Fruit fly (Drosophila melanogaster) whole organism, embryonic: ENCODE results near the gene CG17029.

ENCODE experiments used
- Abd-B ChIP-seq: fragments of 200-800 bp; sonication (Bioruptor generic); optimal IDR thresholded peaks from 2 replicates; lab custom pipeline; 2018; ENCODE audit warnings: missing biosample characterization, mild to moderate bottlenecking, missing genetic modification characterization, moderate library complexity
- Atf-2 ChIP-seq: fragments of 200-800 bp; sonication (Bioruptor generic); optimal IDR thresholded peaks from 2 replicates; lab custom pipeline; 2016; ENCODE audit warnings: missing biosample characterization, missing genetic modification characterization
- CG11695 ChIP-seq: fragments of 200-800 bp; sonication (Bioruptor generic); IDR thresholded peaks from 3 replicates; pipeline ENCODE4 v1.3.6; 2022; ENCODE audit warnings: missing biosample characterization, missing genetic modification characterization
- CG12769 ChIP-seq: fragments of 200-800 bp; sonication (Bioruptor generic); optimal IDR thresholded peaks from 2 replicates; lab custom pipeline; 2019; ENCODE audit warnings: missing biosample characterization, mild to moderate bottlenecking, missing genetic modification characterization, moderate library complexity
- CG13123 ChIP-seq: fragments of 200-800 bp; sonication (Bioruptor generic); optimal IDR thresholded peaks from 2 replicates; lab custom pipeline; 2016; ENCODE audit warnings: missing biosample characterization, missing genetic modification characterization
- CG13424 ChIP-seq: fragments of 200-800 bp; sonication (Bioruptor generic); optimal IDR thresholded peaks from 2 replicates; lab custom pipeline; 2019; ENCODE audit warnings: missing biosample characterization, mild to moderate bottlenecking, missing genetic modification characterization, moderate library complexity
- CG15601 ChIP-seq: fragments of 200-800 bp; sonication (Bioruptor generic); optimal IDR thresholded peaks from 3 replicates; lab custom pipeline; 2019; ENCODE audit warnings: missing biosample characterization, mild to moderate bottlenecking, missing genetic modification characterization, moderate library complexity
- CG17186 ChIP-seq: fragments of 200-800 bp; sonication (Bioruptor generic); optimal IDR thresholded peaks from 3 replicates; lab custom pipeline; 2017; ENCODE audit warnings: missing biosample characterization, missing genetic modification reagents, missing genetic modification characterization
- CG17361 ChIP-seq: fragments of 200-800 bp; sonication (Bioruptor generic); IDR thresholded peaks from 3 replicates; pipeline ENCODE4 v1.3.6; 2022; ENCODE audit warnings: missing biosample characterization, missing genetic modification characterization
- CG3065 ChIP-seq: fragments of 200-800 bp; sonication (Bioruptor generic); optimal IDR thresholded peaks from 2 replicates; lab custom pipeline; 2016; ENCODE audit warnings: missing biosample characterization, missing genetic modification characterization
- CG32532 ChIP-seq: fragments of 200-800 bp; sonication (Bioruptor generic); IDR thresholded peaks from 2 replicates; pipeline ENCODE4 v1.3.6; 2022; ENCODE audit warnings: missing biosample characterization, missing genetic modification characterization
- CG3407 ChIP-seq: fragments of 200-800 bp; sonication (Bioruptor generic); optimal IDR thresholded peaks from 2 replicates; lab custom pipeline; 2018; ENCODE audit warnings: missing biosample characterization, mild to moderate bottlenecking, missing genetic modification characterization
- CG3838 ChIP-seq: fragments of 200-800 bp; sonication (Bioruptor generic); optimal IDR thresholded peaks from 3 replicates; lab custom pipeline; 2016; ENCODE audit warnings: missing biosample characterization, missing genetic modification characterization
- CG6854 ChIP-seq: fragments of 200-800 bp; sonication (Bioruptor generic); optimal IDR thresholded peaks from 3 replicates; lab custom pipeline; 2017; ENCODE audit warnings: missing biosample characterization, mild to moderate bottlenecking, missing genetic modification characterization
- CG7357 ChIP-seq: fragments of 200-800 bp; sonication (Bioruptor generic); IDR thresholded peaks from 3 replicates; pipeline ENCODE4 v1.3.6; 2022; ENCODE audit warnings: missing biosample characterization, missing genetic modification characterization
- CG7372 ChIP-seq: fragments of 200-800 bp; sonication (Bioruptor generic); IDR thresholded peaks from 2 replicates; pipeline ENCODE4 v1.3.6; 2022; ENCODE audit warnings: missing biosample characterization, missing genetic modification characterization
- CG7745 ChIP-seq: fragments of 200-800 bp; sonication (Bioruptor generic); optimal IDR thresholded peaks from 2 replicates; lab custom pipeline; 2018; ENCODE audit warnings: missing biosample characterization, mild to moderate bottlenecking, missing genetic modification characterization, moderate library complexity
- CG7839 ChIP-seq: fragments of 200-800 bp; sonication (Bioruptor generic); optimal IDR thresholded peaks from 3 replicates; lab custom pipeline; 2018; ENCODE audit warnings: missing biosample characterization, mild to moderate bottlenecking, missing genetic modification characterization, moderate library complexity
- Dref ChIP-seq: fragments of 200-800 bp; sonication (Bioruptor generic); IDR thresholded peaks from 2 replicates; pipeline ENCODE4 v1.3.6; 2022; ENCODE audit warnings: missing biosample characterization, missing genetic modification characterization
- Drgx ChIP-seq: fragments of 200-800 bp; sonication (Bioruptor generic); IDR thresholded peaks from 2 replicates; pipeline ENCODE4 v1.3.6; 2022; ENCODE audit warnings: missing biosample characterization, missing genetic modification characterization
- E2f1 ChIP-seq: fragments of 200-800 bp; sonication (Bioruptor generic); IDR thresholded peaks from 2 replicates; pipeline ENCODE4 v1.3.6; 2022; ENCODE audit warnings: missing biosample characterization, missing genetic modification characterization
- Fer1 ChIP-seq: fragments of 200-800 bp; sonication (Bioruptor generic); optimal IDR thresholded peaks from 2 replicates; lab custom pipeline; 2017; ENCODE audit warnings: missing biosample characterization, mild to moderate bottlenecking, missing genetic modification characterization
- H2.0 ChIP-seq: fragments of 200-800 bp; sonication (Bioruptor generic); IDR thresholded peaks from 2 replicates; pipeline ENCODE4 v1.3.6; 2022; ENCODE audit warnings: missing biosample characterization, missing genetic modification characterization
- HHEX ChIP-seq: fragments of 200-800 bp; sonication (Bioruptor generic); optimal IDR thresholded peaks from 3 replicates; lab custom pipeline; 2017; ENCODE audit warnings: missing biosample characterization, mild to moderate bottlenecking, missing genetic modification characterization, missing genetic modification reagents
- HmgD ChIP-seq: fragments of 200-800 bp; sonication (Bioruptor generic); optimal IDR thresholded peaks from 3 replicates; lab custom pipeline; 2016; ENCODE audit warnings: missing biosample characterization, missing genetic modification characterization
- Lhr ChIP-seq: fragments of 200-800 bp; sonication (Bioruptor generic); optimal IDR thresholded peaks from 3 replicates; lab custom pipeline; 2017; ENCODE audit warnings: mild to moderate bottlenecking, missing biosample characterization, missing genetic modification reagents, missing genetic modification characterization
- NC2α ChIP-seq: fragments of 200-800 bp; sonication (Bioruptor generic); optimal IDR thresholded peaks from 2 replicates; lab custom pipeline; 2016; ENCODE audit warnings: missing biosample characterization, missing genetic modification characterization
- ac ChIP-seq: fragments of 200-800 bp; sonication (Bioruptor generic); optimal IDR thresholded peaks from 3 replicates; lab custom pipeline; 2017; ENCODE audit warnings: missing biosample characterization, mild to moderate bottlenecking, missing genetic modification characterization
- ap ChIP-seq: fragments of 200-800 bp; sonication (Bioruptor generic); IDR thresholded peaks from 2 replicates; pipeline ENCODE4 v1.3.6; 2022; ENCODE audit warnings: missing biosample characterization, missing genetic modification characterization
- bigmax ChIP-seq: fragments of 200-800 bp; sonication (Bioruptor generic); optimal IDR thresholded peaks from 2 replicates; lab custom pipeline; 2018; ENCODE audit warnings: missing biosample characterization, mild to moderate bottlenecking, missing genetic modification characterization
- cg ChIP-seq: fragments of 200-800 bp; sonication (Bioruptor generic); optimal IDR thresholded peaks from 3 replicates; lab custom pipeline; 2019; ENCODE audit warnings: missing biosample characterization, mild to moderate bottlenecking, missing genetic modification characterization, moderate library complexity
- chif ChIP-seq, 2 experiments: fragments of 200-800 bp; sonication (Bioruptor generic); optimal IDR thresholded peaks; 3 replicates each; lab custom pipeline; 2016; ENCODE audit warnings: missing biosample characterization in 2 of 2, missing genetic modification characterization in 2 of 2
- corto ChIP-seq: fragments of 200-800 bp; sonication (Bioruptor generic); optimal IDR thresholded peaks from 2 replicates; lab custom pipeline; 2016; ENCODE audit warnings: missing biosample characterization, mild to moderate bottlenecking, missing genetic modification characterization, moderate library complexity
- ems ChIP-seq: fragments of 200-800 bp; sonication (Bioruptor generic); optimal IDR thresholded peaks from 3 replicates; lab custom pipeline; 2016; ENCODE audit warnings: missing biosample characterization, missing genetic modification characterization
- en ChIP-seq: fragments of 200-800 bp; sonication (Bioruptor generic); optimal IDR thresholded peaks from 2 replicates; lab custom pipeline; 2016; ENCODE audit warnings: missing biosample characterization, missing genetic modification characterization
- eyg ChIP-seq: fragments of 200-800 bp; sonication (Bioruptor generic); optimal IDR thresholded peaks from 3 replicates; lab custom pipeline; 2016; ENCODE audit warnings: missing biosample characterization, missing genetic modification characterization
- gce ChIP-seq: fragments of 200-800 bp; sonication (Bioruptor generic); IDR thresholded peaks from 3 replicates; pipeline ENCODE4 v1.3.6; 2022; ENCODE audit warnings: missing biosample characterization, missing genetic modification characterization
- gcm ChIP-seq: fragments of 200-800 bp; sonication (Bioruptor generic); optimal IDR thresholded peaks from 2 replicates; lab custom pipeline; 2019; ENCODE audit warnings: missing biosample characterization, mild to moderate bottlenecking, missing genetic modification characterization, moderate library complexity
- gcm2 ChIP-seq: fragments of 200-800 bp; sonication (Bioruptor generic); optimal IDR thresholded peaks from 2 replicates; lab custom pipeline; 2016; ENCODE audit warnings: missing biosample characterization, missing genetic modification characterization
- grau ChIP-seq: fragments of 200-800 bp; optimal IDR thresholded peaks from 3 replicates; lab custom pipeline; 2019; ENCODE audit warnings: missing biosample characterization, mild to moderate bottlenecking, missing genetic modification characterization, moderate library complexity
- h ChIP-seq: fragments of >200 bp; optimal IDR thresholded peaks from 2 replicates; lab custom pipeline; 2017
- jigr1 ChIP-seq: fragments of 200-800 bp; sonication (Bioruptor generic); IDR thresholded peaks from 3 replicates; pipeline ENCODE4 v1.3.6; 2022; ENCODE audit warnings: missing biosample characterization, missing genetic modification characterization
- maf-S ChIP-seq: fragments of 200-800 bp; sonication (Bioruptor generic); optimal IDR thresholded peaks from 2 replicates; lab custom pipeline; 2016; ENCODE audit warnings: missing biosample characterization, missing genetic modification characterization
- pfk ChIP-seq: fragments of 200-800 bp; sonication (Bioruptor generic); optimal IDR thresholded peaks from 2 replicates; lab custom pipeline; 2018; ENCODE audit warnings: missing biosample characterization, mild to moderate bottlenecking, missing genetic modification characterization, moderate library complexity
- pho ChIP-seq: fragments of 200-800 bp; sonication (Bioruptor generic); optimal IDR thresholded peaks from 2 replicates; lab custom pipeline; 2016; ENCODE audit warnings: missing biosample characterization, missing genetic modification characterization
- repo ChIP-seq: fragments of 200-800 bp; sonication (Bioruptor generic); optimal IDR thresholded peaks from 2 replicates; lab custom pipeline; 2016; ENCODE audit warnings: missing biosample characterization, missing genetic modification characterization
- ro ChIP-seq: fragments of 200-800 bp; sonication (Bioruptor generic); IDR thresholded peaks from 2 replicates; pipeline ENCODE4 v1.3.6; 2022; ENCODE audit warnings: missing biosample characterization, missing genetic modification characterization
- twi ChIP-seq: fragments of 200-800 bp; optimal IDR thresholded peaks from 2 replicates; lab custom pipeline; 2019; ENCODE audit warnings: missing biosample characterization, mild to moderate bottlenecking, missing genetic modification characterization, moderate library complexity
- vnd ChIP-seq: fragments of 200-800 bp; sonication (Bioruptor generic); IDR thresholded peaks from 3 replicates; pipeline ENCODE4 v1.3.6; 2022; ENCODE audit warnings: missing biosample characterization, missing genetic modification characterization; ENCODE audit not compliant: partially characterized antibody
- z ChIP-seq: fragments of 200-800 bp; sonication (Bioruptor generic); IDR thresholded peaks from 3 replicates; pipeline ENCODE4 v1.3.6; 2022; ENCODE audit warnings: missing biosample characterization, missing genetic modification characterization

The CG17029 gene

DNA sequence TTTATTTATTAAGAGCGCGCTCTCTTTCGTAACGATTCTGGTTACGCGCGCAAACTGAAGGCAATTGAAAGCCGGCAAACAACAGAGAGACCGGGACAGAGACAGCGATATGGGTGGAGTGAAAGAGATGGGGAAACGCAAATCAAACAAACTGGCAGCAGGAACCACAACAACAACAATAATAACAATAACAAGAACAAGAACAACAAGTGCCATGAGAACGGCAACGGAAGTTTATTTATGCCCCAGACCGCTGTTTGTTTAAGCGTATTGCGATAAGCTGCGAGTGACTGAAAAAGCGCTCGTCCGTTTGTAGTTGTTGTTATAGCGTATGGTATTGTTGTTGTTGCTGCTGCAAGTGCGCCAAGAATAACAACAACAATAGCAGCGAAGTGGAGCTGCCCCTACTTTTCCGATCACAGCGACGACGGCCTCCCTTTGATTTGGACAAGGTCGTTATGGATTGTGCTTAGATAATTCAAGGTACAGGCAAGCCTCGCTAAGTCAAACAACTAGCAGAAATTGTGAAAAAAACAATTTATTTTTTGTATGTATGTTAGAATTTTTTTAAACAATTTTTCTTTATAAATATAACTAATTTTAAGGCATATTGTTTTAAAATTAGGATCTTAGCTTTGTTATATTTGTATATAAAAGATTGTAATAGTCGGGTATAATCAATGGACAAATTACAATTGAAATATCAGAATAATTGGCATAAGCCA lies 49.6 kb downstream of the CG17029 start (continued):
- TF ChIP-seq grau (tag; lab: Kevin White, UChicago) (peak; percentile 89), eyg (GFP tag; lab: Kevin White, UChicago) (peak; percentile 23), CG7839 (peak; percentile 20), repo (GFP tag; lab: Kevin White, UChicago) (peak; percentile 56), h (lab: Kevin White, UChicago) (no peak), Lhr (peak; percentile 54), pfk (peak; percentile 60), H2.0 (GFP tag; lab: Robert Waterston, UW) (no peak), Drgx (GFP tag; lab: Robert Waterston, UW) (peak; percentile 48; the same call in 1 of the 2 replicates), E2f1 (GFP tag; lab: Robert Waterston, UW) (peak; percentile 64; the same call in 1 of the 2 replicates), CG17186 (peak; percentile 45), CG17361 (peak; percentile 35; the same call in 1 of the 3 replicates), bigmax (GFP tag; lab: Kevin White, UChicago) (peak; percentile 34), CG7357 (no peak), maf-S (peak; percentile 26), en (GFP tag; lab: Kevin White, UChicago) (peak; percentile 37), pho (GFP tag; lab: Kevin White, UChicago) (peak; percentile 42), CG6854 (GFP tag; lab: Kevin White, UChicago) (peak; percentile 72), CG13123 (GFP tag; lab: Kevin White, UChicago) (peak; percentile 20), jigr1 (GFP tag; lab: Robert Waterston, UW) (no peak), gcm2 (peak; percentile 57), ap (GFP tag; lab: Robert Waterston, UW) (peak; percentile 44; the same call in 1 of the 2 replicates), CG12769 (tag; lab: Kevin White, UChicago) (peak; percentile 70), HmgD (GFP tag; lab: Kevin White, UChicago) (peak; percentile 38), CG3407 (GFP tag; lab: Kevin White, UChicago) (peak; percentile 76), Abd-B (GFP tag; lab: Kevin White, UChicago) (no peak), Dref (GFP tag; lab: Robert Waterston, UW) (no peak), CG13424 (tag; lab: Kevin White, UChicago) (peak; percentile 60), z (GFP tag; lab: Robert Waterston, UW) (peak; percentile 71; the same call in 2 of the 3 replicates), gcm (GFP tag; lab: Kevin White, UChicago) (peak; percentile 49), chif (GFP tag; optimal IDR thresholded peaks at IDR 0.05; lab: Kevin White, UChicago) (peak; percentile 30 to 54), Fer1 (GFP tag; lab: Kevin White, UChicago) (peak; percentile 54), ro (GFP tag; lab: Robert Waterston, UW) (no peak), HHEX (GFP tag; lab: Kevin White, UChicago) (peak; percentile 75), CG32532 (GFP tag; lab: Robert Waterston, UW) (peak; percentile 14; the same call in 1 of the 2 replicates), cg (GFP tag; lab: Kevin White, UChicago) (peak; percentile 15), CG3838 (GFP tag; lab: Kevin White, UChicago) (peak; percentile 23), CG7745 (peak; percentile 59), gce (GFP tag; lab: Robert Waterston, UW) (peak; percentile 84), vnd (GFP tag; lab: Robert Waterston, UW) (no peak), ems (GFP tag; lab: Kevin White, UChicago) (peak; percentile 14), NC2α (GFP tag; lab: Kevin White, UChicago) (peak; percentile 74), CG11695 (0 out of 3 replicates have a peak, but pooled peaks have one; percentile 37), corto (GFP tag; lab: Kevin White, UChicago) (no peak), CG7372 (no peak), ac (GFP tag; lab: Kevin White, UChicago) (peak; percentile 80), CG15601 (tag; lab: Kevin White, UChicago) (peak; percentile 87), twi (peak; percentile 51), Atf-2 (GFP tag; lab: Kevin White, UChicago) (peak; percentile 42), CG3065 (GFP tag; lab: Kevin White, UChicago) (peak; percentile 7)
